Fruit fly (Drosophila melanogaster): Measurements from ENCODE around the gene CG32228.

CG32228 gene

dm6 chr3L:20241987-20242982, 23.3 kb upstream of the CG32228 start (continued):
- TF ChIP-seq CG7839 (tag; optimal IDR thresholded peaks at IDR 0.05): peak; percentile 66
- TF ChIP-seq CG10979 (tag; optimal IDR thresholded peaks at IDR 0.05): peak; percentile 43
- peak; percentile 65 for TF ChIP-seq CG15269 (tag; optimal IDR thresholded peaks at IDR 0.05)
- TF ChIP-seq CG17186 (GFP tag; optimal IDR thresholded peaks at IDR 0.05): no peak
- TF ChIP-seq sd (tag; optimal IDR thresholded peaks at IDR 0.05): no peak
- TF ChIP-seq zen (tag; optimal IDR thresholded peaks at IDR 0.05): peak; percentile 74
- peak; percentile 60 for TF ChIP-seq Ssrp (tag; optimal IDR thresholded peaks at IDR 0.05)
- no peak for TF ChIP-seq odd (GFP tag; optimal IDR thresholded peaks at IDR 0.05)
- no peak for TF ChIP-seq HmgD (GFP tag; optimal IDR thresholded peaks at IDR 0.05)
- no peak for TF ChIP-seq eve (GFP tag; optimal IDR thresholded peaks at IDR 0.05)
- TF ChIP-seq CG6654 (GFP tag; optimal IDR thresholded peaks at IDR 0.05): no peak
- peak; percentile 66 for TF ChIP-seq Sox100B (GFP tag; optimal IDR thresholded peaks at IDR 0.05)
- TF ChIP-seq sqz (GFP tag; optimal IDR thresholded peaks at IDR 0.05): peak; percentile 28
- no peak for TF ChIP-seq Lim3 (GFP tag; IDR thresholded peaks at IDR 0.05)
- TF ChIP-seq CG34376 (GFP tag; optimal IDR thresholded peaks at IDR 0.05): no peak
- TF ChIP-seq unpg (GFP tag; optimal IDR thresholded peaks at IDR 0.05): peak; percentile 33
- TF ChIP-seq knrl (GFP tag; IDR thresholded peaks at IDR 0.05; ENCODE audit: partially characterized antibody): peak; percentile 72
- TF ChIP-seq bbx (GFP tag; IDR thresholded peaks at IDR 0.05; ENCODE audit: partially characterized antibody): peak; percentile 57
- peak in 1 of 2 experiments; percentile 28 for TF ChIP-seq crp (GFP tag; optimal IDR thresholded peaks at IDR 0.05)
- TF ChIP-seq BtbVII (GFP tag; optimal IDR thresholded peaks at IDR 0.05): peak; percentile 66
- TF ChIP-seq CG13894 (tag; optimal IDR thresholded peaks at IDR 0.05): peak; percentile 14
- TF ChIP-seq cato (GFP tag; optimal IDR thresholded peaks at IDR 0.05; ENCODE audit: borderline replicate concordance): no peak
- TF ChIP-seq Ets65A (GFP tag): peak; percentile 93
- no peak for TF ChIP-seq bigmax (GFP tag; optimal IDR thresholded peaks at IDR 0.05)
- 0 out of 2 replicates have a peak, but pooled peaks have one; percentile 5 for TF ChIP-seq gsb (GFP tag; IDR thresholded peaks at IDR 0.05)
- peak in 1 of 2 experiments; percentile 73 for TF ChIP-seq Hr51 (GFP tag; optimal IDR thresholded peaks at IDR 0.05)
- TF ChIP-seq org-1 (GFP tag; optimal IDR thresholded peaks at IDR 0.05): peak; percentile 8
- TF ChIP-seq Stat92E (GFP tag; optimal IDR thresholded peaks at IDR 0.05): no peak
- TF ChIP-seq gcm (GFP tag; optimal IDR thresholded peaks at IDR 0.05): peak; percentile 83
- TF ChIP-seq CG18476 (GFP tag; optimal IDR thresholded peaks at IDR 0.05): peak; percentile 18
- peak; percentile 51; the same call in 2 of the 3 replicates for TF ChIP-seq jigr1 (GFP tag; IDR thresholded peaks at IDR 0.05)
- TF ChIP-seq Taf1 (GFP tag; IDR thresholded peaks at IDR 0.05): no peak
- peak; percentile 97 for TF ChIP-seq CG9437 (GFP tag; optimal IDR thresholded peaks at IDR 0.05)
- no peak for TF ChIP-seq Mrtf (GFP tag; IDR thresholded peaks at IDR 0.05)
- TF ChIP-seq CG13775 (GFP tag; optimal IDR thresholded peaks at IDR 0.05): peak; percentile 78
- TF ChIP-seq CG8290 (GFP tag; optimal IDR thresholded peaks at IDR 0.05): no peak
- peak in 1 of 2 experiments; percentile 48 for TF ChIP-seq CG8290 (tag; optimal IDR thresholded peaks at IDR 0.05)
- peak; percentile 5 for TF ChIP-seq Ets97D (GFP tag; optimal IDR thresholded peaks at IDR 0.05)
- TF ChIP-seq cg (GFP tag; optimal IDR thresholded peaks at IDR 0.05): no peak
- no peak; the same call in 2 of the 3 replicates for TF ChIP-seq CG11560 (tag; IDR thresholded peaks at IDR 0.05)
- peak; percentile 77 for TF ChIP-seq CG14441 (GFP tag; IDR thresholded peaks at IDR 0.05)
- peak; percentile 66 for TF ChIP-seq NFAT (GFP tag; IDR thresholded peaks at IDR 0.05)
- TF ChIP-seq Vsx1 (GFP tag; optimal IDR thresholded peaks at IDR 0.05): no peak
- no peak for TF ChIP-seq Side (GFP tag; optimal IDR thresholded peaks at IDR 0.05)
- TF ChIP-seq gt (GFP tag; IDR thresholded peaks at IDR 0.05): no peak
- peak; percentile 30 for TF ChIP-seq GATAe (GFP tag; conservative IDR thresholded peaks at IDR 0.05)
- peak; percentile 31 for TF ChIP-seq CG2116 (GFP tag; optimal IDR thresholded peaks at IDR 0.05)
